Fruit fly (Drosophila melanogaster) whole organism, embryonic: ENCODE results near the gene dgrn.
A peak's percentile ranks its signal among the peaks of the same experiment; 100 is the strongest.

ENCODE experiments used
- Bteb2 ChIP-seq: fragments of 200-800 bp; sonication (Bioruptor generic); optimal IDR thresholded peaks from 2 replicates; lab custom pipeline; 2016; ENCODE audit warnings: missing biosample characterization, missing genetic modification characterization
- CG10979 ChIP-seq: fragments of 200-800 bp; sonication (Bioruptor generic); optimal IDR thresholded peaks from 2 replicates; lab custom pipeline; 2018; ENCODE audit warnings: missing biosample characterization, mild to moderate bottlenecking, missing genetic modification characterization, moderate library complexity
- CG12391 ChIP-seq: fragments of 200-800 bp; sonication (Bioruptor generic); optimal IDR thresholded peaks from 3 replicates; lab custom pipeline; 2018; ENCODE audit warnings: missing biosample characterization, mild to moderate bottlenecking, missing genetic modification characterization, moderate library complexity
- CG13123 ChIP-seq: fragments of 200-800 bp; sonication (Bioruptor generic); optimal IDR thresholded peaks from 2 replicates; lab custom pipeline; 2016; ENCODE audit warnings: missing biosample characterization, missing genetic modification characterization
- CG18764 ChIP-seq: fragments of 200-800 bp; sonication (Bioruptor generic); optimal IDR thresholded peaks from 3 replicates; lab custom pipeline; 2016; ENCODE audit warnings: missing biosample characterization, missing genetic modification characterization
- CG2116 ChIP-seq: fragments of 200-800 bp; sonication (Bioruptor generic); optimal IDR thresholded peaks from 3 replicates; lab custom pipeline; 2018; ENCODE audit warnings: missing biosample characterization, mild to moderate bottlenecking, missing genetic modification characterization
- CG2129 ChIP-seq: fragments of 200-800 bp; sonication (Bioruptor generic); IDR thresholded peaks from 2 replicates; pipeline ENCODE4 v1.3.6; 2022; ENCODE audit warnings: missing biosample characterization, missing genetic modification characterization; ENCODE audit not compliant: partially characterized antibody
- CG2202 ChIP-seq: fragments of 200-800 bp; sonication (Bioruptor generic); optimal IDR thresholded peaks from 2 replicates; lab custom pipeline; 2018; ENCODE audit warnings: missing biosample characterization, mild to moderate bottlenecking, missing genetic modification characterization
- CG3065 ChIP-seq: fragments of 200-800 bp; sonication (Bioruptor generic); optimal IDR thresholded peaks from 2 replicates; lab custom pipeline; 2016; ENCODE audit warnings: missing biosample characterization, missing genetic modification characterization
- CG32772 ChIP-seq: fragments of 200-800 bp; sonication (Bioruptor generic); IDR thresholded peaks from 2 replicates; pipeline ENCODE4 v1.3.6; 2022; ENCODE audit warnings: missing biosample characterization, missing genetic modification characterization
- CG33557 ChIP-seq: fragments of 200-800 bp; sonication (Bioruptor generic); optimal IDR thresholded peaks from 2 replicates; lab custom pipeline; 2019; ENCODE audit warnings: missing biosample characterization, mild to moderate bottlenecking, missing genetic modification characterization, moderate library complexity
- CG3847 ChIP-seq: fragments of 200-800 bp; sonication (Bioruptor generic); IDR thresholded peaks from 2 replicates; pipeline ENCODE4 v1.3.6; 2022; ENCODE audit warnings: missing biosample characterization, missing genetic modification characterization
- CG4707 ChIP-seq: fragments of 200-800 bp; sonication (Bioruptor generic); optimal IDR thresholded peaks from 2 replicates; lab custom pipeline; 2018; ENCODE audit warnings: missing biosample characterization, mild to moderate bottlenecking, missing genetic modification characterization, moderate library complexity
- CG4854 ChIP-seq: fragments of 200-800 bp; sonication (Bioruptor generic); optimal IDR thresholded peaks from 2 replicates; lab custom pipeline; 2016; ENCODE audit warnings: missing biosample characterization, missing genetic modification characterization, inconsistent platforms
- CG5245 ChIP-seq: fragments of 200-800 bp; sonication (Bioruptor generic); optimal IDR thresholded peaks from 3 replicates; lab custom pipeline; 2016; ENCODE audit warnings: missing biosample characterization, missing genetic modification characterization
- CG6254 ChIP-seq: fragments of 200-800 bp; sonication (Bioruptor generic); optimal IDR thresholded peaks from 3 replicates; lab custom pipeline; 2017; ENCODE audit warnings: mild to moderate bottlenecking, missing biosample characterization, missing genetic modification reagents, missing genetic modification characterization
- CG7839 ChIP-seq: fragments of 200-800 bp; sonication (Bioruptor generic); optimal IDR thresholded peaks from 3 replicates; lab custom pipeline; 2018; ENCODE audit warnings: missing biosample characterization, mild to moderate bottlenecking, missing genetic modification characterization, moderate library complexity
- D19A ChIP-seq: fragments of 200-800 bp; optimal IDR thresholded peaks from 3 replicates; lab custom pipeline; 2019; ENCODE audit warnings: missing biosample characterization, mild to moderate bottlenecking, missing genetic modification characterization, moderate library complexity
- Dip2 ChIP-seq: fragments of 200-800 bp; sonication (Bioruptor generic); IDR thresholded peaks from 2 replicates; pipeline ENCODE4 v1.3.6; 2022; ENCODE audit warnings: missing biosample characterization, missing genetic modification characterization
- Dip3 ChIP-seq: fragments of 200-800 bp; sonication (Bioruptor generic); optimal IDR thresholded peaks from 3 replicates; lab custom pipeline; 2016; ENCODE audit warnings: missing biosample characterization, missing genetic modification characterization
- Dref ChIP-seq: fragments of 200-800 bp; sonication (Bioruptor generic); IDR thresholded peaks from 2 replicates; pipeline ENCODE4 v1.3.6; 2022; ENCODE audit warnings: missing biosample characterization, missing genetic modification characterization
- Eip74EF ChIP-seq, 2 experiments: fragments of 200-800 bp in 1 of 2; fragments of >200 bp in 1 of 2; sonication (Bioruptor generic) in 1 of 2; optimal IDR thresholded peaks; 2 replicates each; lab custom pipeline; 2017 to 2019; ENCODE audit warnings: missing biosample characterization in 2 of 2, missing genetic modification characterization in 2 of 2, mild to moderate bottlenecking in 1 of 2, moderate library complexity in 1 of 2
- HLH3B ChIP-seq: fragments of 200-800 bp; sonication (Bioruptor generic); IDR thresholded peaks from 2 replicates; pipeline ENCODE4 v1.3.6; 2022; ENCODE audit warnings: missing biosample characterization, missing genetic modification characterization
- Hey ChIP-seq: fragments of 200-800 bp; sonication (Bioruptor generic); optimal IDR thresholded peaks from 3 replicates; lab custom pipeline; 2018; ENCODE audit warnings: missing biosample characterization, mild to moderate bottlenecking, missing genetic modification characterization
- HmgZ ChIP-seq: fragments of 200-800 bp; sonication (Bioruptor generic); optimal IDR thresholded peaks from 2 replicates; lab custom pipeline; 2018; ENCODE audit warnings: missing biosample characterization, mild to moderate bottlenecking, missing genetic modification characterization
- Hmx ChIP-seq: fragments of 200-800 bp; sonication (Bioruptor generic); optimal IDR thresholded peaks from 2 replicates; lab custom pipeline; 2016; ENCODE audit warnings: missing biosample characterization, missing genetic modification characterization
- Lhr ChIP-seq: fragments of 200-800 bp; sonication (Bioruptor generic); optimal IDR thresholded peaks from 3 replicates; lab custom pipeline; 2017; ENCODE audit warnings: mild to moderate bottlenecking, missing biosample characterization, missing genetic modification reagents, missing genetic modification characterization
- Nf-YC ChIP-seq: fragments of 200-800 bp; optimal IDR thresholded peaks from 3 replicates; lab custom pipeline; 2019; ENCODE audit warnings: missing biosample characterization, mild to moderate bottlenecking, missing genetic modification characterization, moderate library complexity
- Ptx1 ChIP-seq: fragments of 200-800 bp; sonication (Bioruptor generic); IDR thresholded peaks from 2 replicates; pipeline ENCODE4 v1.3.6; 2022; ENCODE audit warnings: missing biosample characterization, missing genetic modification characterization
- ash1 ChIP-seq: fragments of 200-800 bp; sonication (Bioruptor generic); optimal IDR thresholded peaks from 2 replicates; lab custom pipeline; 2018; ENCODE audit warnings: missing biosample characterization, mild to moderate bottlenecking, missing genetic modification characterization
- cg ChIP-seq: fragments of 200-800 bp; sonication (Bioruptor generic); optimal IDR thresholded peaks from 3 replicates; lab custom pipeline; 2019; ENCODE audit warnings: missing biosample characterization, mild to moderate bottlenecking, missing genetic modification characterization, moderate library complexity
- chinmo ChIP-seq: fragments of 200-800 bp; sonication (Bioruptor generic); IDR thresholded peaks from 4 replicates; pipeline ENCODE4 v1.3.6; 2022; ENCODE audit warnings: missing biosample characterization, missing genetic modification characterization; ENCODE audit not compliant: partially characterized antibody
- disco-r ChIP-seq: fragments of 200-800 bp; sonication (Bioruptor generic); optimal IDR thresholded peaks from 2 replicates; lab custom pipeline; 2016; ENCODE audit warnings: missing biosample characterization, missing genetic modification characterization
- ems ChIP-seq: fragments of 200-800 bp; sonication (Bioruptor generic); optimal IDR thresholded peaks from 3 replicates; lab custom pipeline; 2016; ENCODE audit warnings: missing biosample characterization, missing genetic modification characterization
- fd64A ChIP-seq: fragments of 200-800 bp; sonication (Bioruptor generic); optimal IDR thresholded peaks from 3 replicates; lab custom pipeline; 2018; ENCODE audit warnings: missing biosample characterization, mild to moderate bottlenecking, missing genetic modification characterization
- gcm ChIP-seq: fragments of 200-800 bp; sonication (Bioruptor generic); optimal IDR thresholded peaks from 2 replicates; lab custom pipeline; 2019; ENCODE audit warnings: missing biosample characterization, mild to moderate bottlenecking, missing genetic modification characterization, moderate library complexity
- jigr1 ChIP-seq: fragments of 200-800 bp; sonication (Bioruptor generic); IDR thresholded peaks from 3 replicates; pipeline ENCODE4 v1.3.6; 2022; ENCODE audit warnings: missing biosample characterization, missing genetic modification characterization
- kah ChIP-seq: fragments of 200-800 bp; sonication (Bioruptor generic); optimal IDR thresholded peaks from 2 replicates; lab custom pipeline; 2018; ENCODE audit warnings: missing biosample characterization, mild to moderate bottlenecking, missing genetic modification characterization
- pho ChIP-seq: fragments of 200-800 bp; sonication (Bioruptor generic); optimal IDR thresholded peaks from 2 replicates; lab custom pipeline; 2016; ENCODE audit warnings: missing biosample characterization, missing genetic modification characterization
- ranshi ChIP-seq: fragments of 200-800 bp; sonication (Bioruptor generic); IDR thresholded peaks from 2 replicates; pipeline ENCODE4 v1.3.6; 2022; ENCODE audit warnings: missing biosample characterization, missing genetic modification characterization
- sima ChIP-seq: fragments of 200-800 bp; sonication (Bioruptor generic); optimal IDR thresholded peaks from 2 replicates; lab custom pipeline; 2016; ENCODE audit warnings: missing biosample characterization, missing genetic modification characterization
- sob ChIP-seq: fragments of 200-800 bp; sonication (Bioruptor generic); IDR thresholded peaks from 2 replicates; pipeline ENCODE4 v1.3.6; 2022; ENCODE audit warnings: missing biosample characterization, missing genetic modification characterization
- stwl ChIP-seq: fragments of 200-800 bp; sonication (Bioruptor generic); optimal IDR thresholded peaks from 3 replicates; lab custom pipeline; 2018; ENCODE audit warnings: missing biosample characterization, mild to moderate bottlenecking, missing genetic modification characterization, moderate library complexity
- tll ChIP-seq, 2 experiments: fragments of 200-800 bp in 1 of 2; fragments of >200 bp in 1 of 2; sonication (Bioruptor generic) in 1 of 2; optimal IDR thresholded peaks; 2 replicates each; lab custom pipeline; 2017 to 2019; ENCODE audit warnings: missing biosample characterization in 2 of 2, missing genetic modification characterization in 2 of 2, mild to moderate bottlenecking in 1 of 2, moderate library complexity in 1 of 2
- toy ChIP-seq: fragments of 200-800 bp; sonication (Bioruptor generic); IDR thresholded peaks from 2 replicates; pipeline ENCODE4 v1.3.6; 2022; ENCODE audit warnings: missing biosample characterization, missing genetic modification characterization
- vfl ChIP-seq: fragments of 200-800 bp; sonication (Bioruptor generic); optimal IDR thresholded peaks from 2 replicates; lab custom pipeline; 2016; ENCODE audit warnings: missing biosample characterization, missing genetic modification characterization
- yki ChIP-seq: fragments of >200 bp; optimal IDR thresholded peaks from 3 replicates; lab custom pipeline; 2018
- zfh1 ChIP-seq: fragments of 200-800 bp; sonication (Bioruptor generic); IDR thresholded peaks from 3 replicates; pipeline ENCODE4 v1.3.6; 2022; ENCODE audit warnings: missing biosample characterization, missing genetic modification characterization
- zfh2 ChIP-seq: fragments of 200-800 bp; sonication (Bioruptor generic); optimal IDR thresholded peaks from 2 replicates; lab custom pipeline; 2016; ENCODE audit warnings: missing biosample characterization, missing genetic modification characterization

The dgrn gene

DNA sequence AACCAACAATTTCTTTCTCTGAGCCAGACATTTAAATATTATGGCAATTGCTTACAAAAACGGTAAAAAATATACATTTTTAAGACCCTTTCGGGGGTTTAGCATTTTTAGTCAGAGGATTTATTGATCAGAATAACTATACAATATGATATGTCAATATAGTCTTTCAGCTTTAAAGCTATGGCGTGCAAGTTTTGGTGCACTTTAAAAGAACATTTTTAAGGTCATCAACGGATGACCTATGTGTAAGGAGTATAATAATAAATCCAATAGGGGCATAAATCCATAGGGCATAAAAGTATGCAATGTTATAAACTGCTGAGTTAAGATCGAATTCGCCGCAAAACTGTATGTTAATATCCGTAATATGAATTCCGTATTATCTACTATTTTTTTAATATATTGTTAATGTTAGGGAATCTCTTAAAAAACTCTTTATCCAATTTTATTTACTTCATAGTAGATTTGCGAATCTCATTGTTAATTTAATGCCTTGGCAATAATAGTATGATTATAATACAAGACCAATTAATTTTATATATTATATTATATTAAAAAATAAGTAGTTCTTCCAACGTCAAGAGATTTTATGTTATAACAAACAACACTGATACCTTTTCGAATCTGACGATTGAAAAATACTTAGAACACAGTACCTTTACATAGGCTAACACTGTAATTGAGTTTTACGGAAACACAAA is 22.3 kb downstream of the dgrn start, which contains the start of gene CG14676:
Gene CG14676 (plus strand): TSS at position 651 of the 701 bp plus-strand sequence.
- TF ChIP-seq Dip3 (GFP tag; lab: Kevin White, UChicago) (no peak), ash1 (no peak), Ptx1 (no peak), Nf-YC (tag; lab: Kevin White, UChicago) (no peak), ranshi (no peak), yki (lab: Kevin White, UChicago) (no peak), cg (GFP tag; lab: Kevin White, UChicago) (no peak), CG6254 (no peak), CG2202 (tag; lab: Kevin White, UChicago) (no peak), pho (GFP tag; lab: Kevin White, UChicago) (no peak), CG12391 (tag; lab: Kevin White, UChicago) (no peak), jigr1 (no peak), Lhr (GFP tag; lab: Kevin White, UChicago) (no peak), CG3065 (no peak), zfh1 (GFP tag; lab: Robert Waterston, UW) (no peak), CG2116 (GFP tag; lab: Kevin White, UChicago) (no peak), CG4854 (no peak), CG7839 (tag; lab: Kevin White, UChicago) (no peak), HmgZ (tag; lab: Kevin White, UChicago) (no peak)

DNA sequence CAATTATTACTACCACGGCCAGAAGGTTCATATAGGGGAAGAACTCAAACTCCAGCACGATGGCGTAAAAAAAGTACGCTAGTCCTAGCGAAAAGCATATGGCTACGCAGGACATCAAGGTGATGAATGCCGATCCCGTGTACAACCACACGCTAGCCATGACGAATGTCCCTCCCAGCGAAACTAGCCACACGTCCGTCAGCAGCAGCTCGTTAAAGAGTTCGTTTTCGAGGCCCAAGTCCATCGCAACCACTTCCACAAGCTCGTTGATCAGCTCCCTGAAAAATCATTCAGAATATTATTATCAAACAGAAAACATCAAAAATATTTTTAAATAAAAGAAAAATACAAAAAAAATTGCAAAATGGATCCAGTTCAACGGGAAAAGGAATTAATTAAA is 28.6 kb downstream of the dgrn start, which contains the start of gene CG34287:
Gene CG34287 (plus strand): TSS at position 301 of the 400 bp plus-strand sequence.
- TF ChIP-seq sima (GFP tag; lab: Kevin White, UChicago) (no peak), ems (GFP tag; lab: Kevin White, UChicago) (no peak), Dip3 (GFP tag; lab: Kevin White, UChicago) (no peak), Dip2 (no peak), chinmo (no peak), CG5245 (no peak), tll (GFP tag; optimal IDR thresholded peaks at IDR 0.05; lab: Kevin White, UChicago) (no peak), CG33557 (GFP tag; lab: Kevin White, UChicago) (no peak), D19A (tag; lab: Kevin White, UChicago) (no peak), HLH3B (GFP tag; lab: Robert Waterston, UW) (no peak), vfl (GFP tag; lab: Kevin White, UChicago) (no peak), Dref (GFP tag; lab: Robert Waterston, UW) (no peak)

DNA sequence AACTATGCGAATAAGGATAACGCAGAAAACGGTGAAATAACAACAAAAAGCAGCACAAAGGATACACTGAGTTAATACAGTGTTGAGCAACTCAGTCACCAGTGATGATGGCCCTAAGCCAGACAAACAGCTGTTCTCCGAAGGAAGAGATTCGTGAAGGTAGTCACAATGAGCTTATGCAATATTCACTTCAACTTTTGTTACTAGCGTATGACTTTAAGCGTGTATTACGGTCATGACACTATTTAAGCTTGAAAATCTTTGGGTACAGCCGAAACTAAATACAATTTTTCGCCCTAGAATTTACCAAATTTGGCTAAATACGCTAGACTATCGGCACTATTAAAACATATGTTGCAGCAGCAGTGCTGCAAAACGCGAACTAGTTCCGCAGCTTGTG is 31.8 kb downstream of the dgrn start, which contains the start of the genes disp and ECSIT:
Gene disp (minus strand): TSS at position 97 of the 400 bp plus-strand sequence.
Gene ECSIT (plus strand): TSS at position 371 of the 400 bp plus-strand sequence.
- TF ChIP-seq CG10979 (tag; lab: Kevin White, UChicago) (no peak), Bteb2 (GFP tag; lab: Kevin White, UChicago) (no peak), CG2129 (GFP tag; lab: Robert Waterston, UW) (no peak), stwl (peak; percentile 53), CG18764 (GFP tag; lab: Kevin White, UChicago) (peak; percentile 11), fd64A (GFP tag; lab: Kevin White, UChicago) (no peak), CG4707 (GFP tag; lab: Kevin White, UChicago) (no peak), CG3847 (GFP tag; lab: Robert Waterston, UW) (0 out of 2 replicates have a peak, but pooled peaks have one; percentile 22), kah (GFP tag; lab: Kevin White, UChicago) (no peak), Hey (tag; lab: Kevin White, UChicago) (no peak), sob (GFP tag; lab: Robert Waterston, UW) (no peak), CG33557 (GFP tag; lab: Kevin White, UChicago) (peak; percentile 21), disco-r (GFP tag; lab: Kevin White, UChicago) (no peak), Hmx (no peak), toy (GFP tag; lab: Robert Waterston, UW) (no peak), CG32772 (GFP tag; lab: Robert Waterston, UW) (no peak), gcm (GFP tag; lab: Kevin White, UChicago) (no peak), Eip74EF (GFP tag; optimal IDR thresholded peaks at IDR 0.05; lab: Kevin White, UChicago) (no peak), zfh2 (GFP tag; lab: Kevin White, UChicago) (peak; percentile 57), CG13123 (GFP tag; lab: Kevin White, UChicago) (no peak)
